Fruit fly (Drosophila melanogaster): ENCODE measurements around the gene CG14143.

Gene CG14143

dm6 chr3L:11109454-11109853 is 25.3 kb upstream of the CG14143 start, which contains the start of the genes CG34012 and emei (continued):
- peak; percentile 32 for TF ChIP-seq Myb (GFP tag; optimal IDR thresholded peaks at IDR 0.05)
- TF ChIP-seq Sox100B (GFP tag; optimal IDR thresholded peaks at IDR 0.05): no peak
- peak; percentile 79 for TF ChIP-seq CG15514 (GFP tag; optimal IDR thresholded peaks at IDR 0.05)
- TF ChIP-seq insv (GFP tag; optimal IDR thresholded peaks at IDR 0.05): no peak

- 0 out of 2 replicates have a peak, but pooled peaks have one; percentile 10 for TF ChIP-seq CG42726 (GFP tag; IDR thresholded peaks at IDR 0.05; ENCODE audit: partially characterized antibody)
- 0 out of 3 replicates have a peak, but pooled peaks have one; percentile 15 for TF ChIP-seq Opbp (GFP tag; IDR thresholded peaks at IDR 0.05; ENCODE audit: partially characterized antibody)
- TF ChIP-seq CG11696 (GFP tag; IDR thresholded peaks at IDR 0.05): 0 out of 2 replicates have a peak, but pooled peaks have one; percentile 16
- peak; percentile 59 for TF ChIP-seq Med (GFP tag)
- 0 out of 2 replicates have a peak, but pooled peaks have one; percentile 18 for TF ChIP-seq Bgb (GFP tag; IDR thresholded peaks at IDR 0.05; ENCODE audit: partially characterized antibody)
- TF ChIP-seq ftz-f1 (GFP tag; optimal IDR thresholded peaks at IDR 0.05): peak; percentile 57
- TF ChIP-seq az2 (GFP tag; optimal IDR thresholded peaks at IDR 0.05): no peak
- TF ChIP-seq CG10321 (GFP tag; IDR thresholded peaks at IDR 0.05): 0 out of 2 replicates have a peak, but pooled peaks have one; percentile 43
- peak; percentile 55 for TF ChIP-seq CG8478 (optimal IDR thresholded peaks at IDR 0.05)
- no peak for TF ChIP-seq CG11085 (GFP tag; IDR thresholded peaks at IDR 0.05)
- peak; percentile 38; the same call in 1 of the 2 replicates for TF ChIP-seq crol (GFP tag; IDR thresholded peaks at IDR 0.05)
- TF ChIP-seq CG16779 (GFP tag; IDR thresholded peaks at IDR 0.05): 0 out of 2 replicates have a peak, but pooled peaks have one; percentile 52
- TF ChIP-seq lov (optimal IDR thresholded peaks at IDR 0.05): no peak
- 0 out of 3 replicates have a peak, but pooled peaks have one; percentile 27 for TF ChIP-seq lov (GFP tag; IDR thresholded peaks at IDR 0.05)
- peak; percentile 8 for TF ChIP-seq Deaf1 (tag; optimal IDR thresholded peaks at IDR 0.05)
- TF ChIP-seq CG16863 (GFP tag; optimal IDR thresholded peaks at IDR 0.05): no peak
- 0 out of 2 replicates have a peak, but pooled peaks have one; percentile 25 for TF ChIP-seq aop (GFP tag; IDR thresholded peaks at IDR 0.05)
- 0 out of 3 replicates have a peak, but pooled peaks have one; percentile 28 for TF ChIP-seq dysf (GFP tag; IDR thresholded peaks at IDR 0.05)
- TF ChIP-seq CG5245 (GFP tag; optimal IDR thresholded peaks at IDR 0.05): no peak
- TF ChIP-seq CG6175 (GFP tag; IDR thresholded peaks at IDR 0.05): 0 out of 3 replicates have a peak, but pooled peaks have one; percentile 28
- 0 out of 3 replicates have a peak, but pooled peaks have one; percentile 24 for TF ChIP-seq CG2199 (GFP tag; IDR thresholded peaks at IDR 0.05)
- TF ChIP-seq ATbp (GFP tag; optimal IDR thresholded peaks at IDR 0.05): no peak
- TF ChIP-seq crc (GFP tag; optimal IDR thresholded peaks at IDR 0.05): no peak
These were observed 22.4 kb upstream of the CG14143 start for dm6 chr3L:11112427-11112826.

- TF ChIP-seq ftz-f1 (GFP tag; optimal IDR thresholded peaks at IDR 0.05): peak; percentile 90
- no peak for TF ChIP-seq CG7372 (GFP tag; IDR thresholded peaks at IDR 0.05)
- TF ChIP-seq CG14710 (tag; optimal IDR thresholded peaks at IDR 0.05): peak; percentile 28
- peak; percentile 5 to 80 for TF ChIP-seq bsh (GFP tag; optimal IDR thresholded peaks at IDR 0.05)
- no peak for TF ChIP-seq CG11398 (GFP tag; optimal IDR thresholded peaks at IDR 0.05)
- TF ChIP-seq TFAM (GFP tag; optimal IDR thresholded peaks at IDR 0.05): no peak
- TF ChIP-seq Taf1 (GFP tag; IDR thresholded peaks at IDR 0.05): no peak
- TF ChIP-seq pan (optimal IDR thresholded peaks at IDR 0.05): no peak
- no peak for TF ChIP-seq pan (GFP tag; optimal IDR thresholded peaks at IDR 0.05 in 1 of 2, IDR thresholded peaks at IDR 0.05 in 1 of 2)
- peak; percentile 8 for TF ChIP-seq phol (tag; optimal IDR thresholded peaks at IDR 0.05)
- TF ChIP-seq ERR (GFP tag; optimal IDR thresholded peaks at IDR 0.05): peak; percentile 71
- TF ChIP-seq Trl (optimal IDR thresholded peaks at IDR 0.05): no peak
- no peak for TF ChIP-seq Trl (GFP tag; optimal IDR thresholded peaks at IDR 0.05)
- no peak for TF ChIP-seq CG13296 (GFP tag; optimal IDR thresholded peaks at IDR 0.05)
- TF ChIP-seq CoRest (tag; optimal IDR thresholded peaks at IDR 0.05): peak; percentile 26
- peak; percentile 53; the same call in 1 of the 3 replicates for TF ChIP-seq CG34224 (GFP tag; IDR thresholded peaks at IDR 0.05; ENCODE audit: partially characterized antibody)
- TF ChIP-seq CG11247 (GFP tag; IDR thresholded peaks at IDR 0.05): no peak
- peak; percentile 57 for TF ChIP-seq stwl (tag; optimal IDR thresholded peaks at IDR 0.05)
- no peak for TF ChIP-seq mam (GFP tag; optimal IDR thresholded peaks at IDR 0.05)
- TF ChIP-seq CG12391 (tag; optimal IDR thresholded peaks at IDR 0.05): peak; percentile 20
- peak; percentile 22; the same call in 1 of the 2 replicates for TF ChIP-seq Xrp1 (GFP tag; IDR thresholded peaks at IDR 0.05)
These were observed 21.3 kb upstream of the CG14143 start, which contains the start of gene Sod1 for dm6 chr3L:11113198-11114197. Sod1 (minus strand) TSS chr3L:11113740.

All from whole organism, embryonic.